Worm (Caenorhabditis elegans) whole organism, L4 larva: ENCODE data around the gene fbxb-78.
A peak's percentile ranks its signal among the peaks of the same experiment; 100 is the strongest.

ENCODE experiments used
- F10B5.3 ChIP-seq: sonication (generic microtip); optimal IDR thresholded peaks from 2 replicates; lab custom pipeline; 2016; ENCODE audit warnings: mild to moderate bottlenecking, missing genetic modification characterization, missing compliant biosample characterization
- F37D6.2 ChIP-seq: sonication (generic microtip); optimal IDR thresholded peaks from 2 replicates; lab custom pipeline; 2016; ENCODE audit warnings: mild to moderate bottlenecking, missing genetic modification characterization, missing compliant biosample characterization
- T20F7.1 ChIP-seq: fragments of 200-800 bp; sonication (Bioruptor generic); optimal IDR thresholded peaks from 2 replicates; lab custom pipeline; 2018; ENCODE audit warnings: mild to moderate bottlenecking, missing genetic modification characterization, missing compliant biosample characterization
- T26A8.4 ChIP-seq: fragments of 200-800 bp; sonication (Bioruptor generic); IDR thresholded peaks from 2 replicates; pipeline ENCODE4 v1.3.6; 2022; ENCODE audit warnings: missing genetic modification characterization, missing compliant biosample characterization
- ZK546.5 ChIP-seq, 2 experiments: sonication (generic microtip); optimal IDR thresholded peaks; 2 replicates each; lab custom pipeline; 2017; ENCODE audit warnings: missing biosample characterization in 2 of 2, missing genetic modification characterization in 2 of 2
- attf-4 ChIP-seq: sonication (generic microtip); optimal IDR thresholded peaks from 3 replicates; lab custom pipeline; 2017; ENCODE audit warnings: missing biosample characterization, missing genetic modification characterization
- ceh-28 ChIP-seq: fragments of 150-350 bp; optimal IDR thresholded peaks from 2 replicates; lab custom pipeline; 2014; ENCODE audit warnings: missing biosample characterization, missing genetic modification reagents, missing genetic modification characterization
- ceh-82 ChIP-seq: sonication (generic microtip); optimal IDR thresholded peaks from 2 replicates; lab custom pipeline; 2017; ENCODE audit warnings: missing biosample characterization, missing genetic modification characterization
- ces-1 ChIP-seq: fragments of 150-350 bp; sonication (generic microtip); optimal IDR thresholded peaks from 4 replicates; lab custom pipeline; 2014; ENCODE audit warnings: missing biosample characterization, missing genetic modification reagents, missing genetic modification characterization
- cey-2 ChIP-seq: sonication (generic microtip); optimal IDR thresholded peaks from 3 replicates; lab custom pipeline; 2017; ENCODE audit warnings: missing genetic modification characterization, mild to moderate bottlenecking, missing compliant biosample characterization, antibody characterized with exemption, borderline replicate concordance; ENCODE audit not compliant: insufficient read depth
- daf-16 ChIP-seq, 3 experiments: sonication (generic microtip); optimal IDR thresholded peaks; 2 replicates each; lab custom pipeline; 2016 to 2017; ENCODE audit warnings: missing genetic modification characterization in 3 of 3, missing genetic modification reagents in 3 of 3, mild to moderate bottlenecking in 2 of 3, missing compliant biosample characterization in 2 of 3, missing biosample characterization in 1 of 3, moderate library complexity in 1 of 3
- dmd-6 ChIP-seq: fragments of 200-800 bp; sonication (Bioruptor generic); IDR thresholded peaks from 2 replicates; pipeline ENCODE4 v1.3.6; 2022; ENCODE audit warnings: missing genetic modification reagents, missing genetic modification characterization, missing compliant biosample characterization
- dmd-8 ChIP-seq: fragments of 200-800 bp; sonication (Bioruptor generic); IDR thresholded peaks from 2 replicates; pipeline ENCODE4 v1.3.6; 2022; ENCODE audit warnings: missing genetic modification characterization, missing compliant biosample characterization
- dpl-1 ChIP-seq: fragments of 150-350 bp; optimal IDR thresholded peaks from 2 replicates; lab custom pipeline; 2014; ENCODE audit warnings: missing biosample characterization, missing genetic modification reagents, missing genetic modification characterization
- dve-1 ChIP-seq: sonication (generic microtip); optimal IDR thresholded peaks from 2 replicates; lab custom pipeline; 2017; ENCODE audit warnings: antibody characterized with exemption, mild to moderate bottlenecking, missing genetic modification characterization, missing compliant biosample characterization; ENCODE audit not compliant: insufficient read depth
- egl-43 ChIP-seq: fragments of 200-800 bp; sonication (Bioruptor generic); IDR thresholded peaks from 2 replicates; pipeline ENCODE4 v1.3.6; 2022; ENCODE audit warnings: missing genetic modification reagents, missing genetic modification characterization, missing compliant biosample characterization
- hlh-11 ChIP-seq: fragments of 200-800 bp; sonication (Bioruptor generic); optimal IDR thresholded peaks from 2 replicates; lab custom pipeline; 2018; ENCODE audit warnings: mild to moderate bottlenecking, missing genetic modification characterization, missing compliant biosample characterization
- hlh-30 ChIP-seq: sonication (generic microtip); optimal IDR thresholded peaks from 2 replicates; lab custom pipeline; 2017; ENCODE audit warnings: antibody characterized with exemption, mild to moderate bottlenecking, missing genetic modification characterization, missing compliant biosample characterization; ENCODE audit not compliant: insufficient read depth
- hmg-1.1 ChIP-seq: fragments of 200-800 bp; sonication (Bioruptor generic); IDR thresholded peaks from 2 replicates; pipeline ENCODE4 v1.3.6; 2022; ENCODE audit warnings: missing genetic modification reagents, missing genetic modification characterization, missing compliant biosample characterization
- lin-13 ChIP-seq: fragments of 150-350 bp; optimal IDR thresholded peaks from 2 replicates; lab custom pipeline; 2014; ENCODE audit warnings: missing biosample characterization, missing genetic modification reagents, missing genetic modification characterization
- lin-15B ChIP-seq: fragments of 150-350 bp; sonication (generic microtip); optimal IDR thresholded peaks from 3 replicates; lab custom pipeline; 2014; ENCODE audit warnings: missing biosample characterization, missing genetic modification characterization
- lin-29 ChIP-seq: fragments of 200-800 bp; sonication (Bioruptor generic); IDR thresholded peaks from 2 replicates; pipeline ENCODE4 v1.3.6; 2022; ENCODE audit warnings: missing genetic modification reagents, missing genetic modification characterization, missing compliant biosample characterization
- lin-38 ChIP-seq: fragments of 200-800 bp; sonication (Bioruptor generic); IDR thresholded peaks from 2 replicates; pipeline ENCODE4 v1.3.6; 2022; ENCODE audit warnings: missing genetic modification reagents, missing genetic modification characterization, missing compliant biosample characterization
- lin-39 ChIP-seq: fragments of 150-350 bp; optimal IDR thresholded peaks from 2 replicates; lab custom pipeline; 2014; ENCODE audit warnings: missing biosample characterization, missing genetic modification reagents, missing genetic modification characterization
- madf-5 ChIP-seq, 2 experiments: fragments of 200-800 bp; sonication (Bioruptor generic); IDR thresholded peaks; 2 replicates each; pipeline ENCODE4 v1.3.6; 2022; ENCODE audit warnings: missing compliant biosample characterization in 2 of 2, missing genetic modification characterization in 2 of 2
- madf-9 ChIP-seq: fragments of 200-800 bp; sonication (Bioruptor generic); conservative IDR thresholded peaks from 2 replicates; pipeline ENCODE4 v1.3.6; 2022; ENCODE audit warnings: missing genetic modification reagents, missing genetic modification characterization, missing compliant biosample characterization
- mdl-1 ChIP-seq, 2 experiments: fragments of 150-350 bp in 1 of 2; sonication (generic microtip) in 1 of 2; optimal IDR thresholded peaks; 2 replicates each; lab custom pipeline; 2014 to 2017; ENCODE audit warnings: missing biosample characterization in 2 of 2, missing genetic modification characterization in 2 of 2
- mep-1 ChIP-seq: fragments of 150-350 bp; sonication (generic microtip); optimal IDR thresholded peaks from 3 replicates; lab custom pipeline; 2014; ENCODE audit warnings: missing biosample characterization, missing genetic modification characterization
- mes-2 ChIP-seq: sonication (generic microtip); optimal IDR thresholded peaks from 2 replicates; lab custom pipeline; 2016; ENCODE audit warnings: missing genotype, mild to moderate bottlenecking, missing genetic modification characterization, missing compliant biosample characterization; ENCODE audit not compliant: poor library complexity, severe bottlenecking
- mxl-2 ChIP-seq: fragments of 200-800 bp; sonication (Bioruptor generic); conservative IDR thresholded peaks from 2 replicates; pipeline ENCODE4 v1.3.6; 2022; ENCODE audit warnings: missing genetic modification reagents, missing genetic modification characterization, missing compliant biosample characterization
- nhr-10 ChIP-seq: fragments of 150-350 bp; optimal IDR thresholded peaks from 2 replicates; lab custom pipeline; 2014; ENCODE audit warnings: missing biosample characterization, missing genetic modification characterization
- nhr-102 ChIP-seq: sonication (generic microtip); optimal IDR thresholded peaks from 2 replicates; lab custom pipeline; 2016; ENCODE audit warnings: mild to moderate bottlenecking, missing genetic modification characterization, moderate library complexity, missing compliant biosample characterization
- nhr-41 ChIP-seq: fragments of 200-800 bp; sonication (Bioruptor generic); IDR thresholded peaks from 2 replicates; pipeline ENCODE4 v1.3.6; 2022; ENCODE audit warnings: missing genetic modification reagents, missing genetic modification characterization, missing compliant biosample characterization
- nhr-76 ChIP-seq: fragments of 150-350 bp; optimal IDR thresholded peaks from 2 replicates; lab custom pipeline; 2014; ENCODE audit warnings: missing biosample characterization, missing genetic modification characterization
- nhr-77 ChIP-seq: fragments of 150-350 bp; optimal IDR thresholded peaks from 2 replicates; lab custom pipeline; 2014; ENCODE audit warnings: missing biosample characterization, missing genetic modification characterization
- pha-4 ChIP-seq, 2 experiments: fragments of 150-350 bp in 1 of 2; fragments of 200-800 bp in 1 of 2; sonication (Bioruptor generic) in 1 of 2; IDR thresholded peaks in 1 of 2; optimal IDR thresholded peaks in 1 of 2; 2 replicates each; pipeline versions ENCODE4 v1.3.6 to Lab custom; 2014 to 2022; ENCODE audit warnings: missing genetic modification characterization in 2 of 2, missing genetic modification reagents in 2 of 2, missing biosample characterization in 1 of 2, missing compliant biosample characterization in 1 of 2
- php-3 ChIP-seq: fragments of 200-800 bp; sonication (Bioruptor generic); IDR thresholded peaks from 2 replicates; pipeline ENCODE4 v1.3.6; 2022; ENCODE audit warnings: missing genetic modification reagents, missing genetic modification characterization, missing compliant biosample characterization
- pqm-1 ChIP-seq: sonication (generic microtip); optimal IDR thresholded peaks from 2 replicates; lab custom pipeline; 2017; ENCODE audit warnings: missing biosample characterization, missing genetic modification characterization
- rbr-2 ChIP-seq: sonication (generic microtip); optimal IDR thresholded peaks from 2 replicates; lab custom pipeline; 2016; ENCODE audit warnings: missing genotype, missing genetic modification characterization, missing compliant biosample characterization
- skn-1 ChIP-seq: fragments of 150-350 bp; optimal IDR thresholded peaks from 2 replicates; lab custom pipeline; 2014; ENCODE audit warnings: missing biosample characterization, missing genetic modification characterization
- snpc-1.2 ChIP-seq: fragments of 200-800 bp; sonication (Bioruptor generic); IDR thresholded peaks from 2 replicates; pipeline ENCODE4 v1.3.6; 2022; ENCODE audit warnings: missing genetic modification reagents, missing genetic modification characterization, missing compliant biosample characterization
- snpc-4 ChIP-seq: fragments of 150-350 bp; optimal IDR thresholded peaks from 2 replicates; lab custom pipeline; 2014; ENCODE audit warnings: missing biosample characterization, missing genetic modification characterization
- spr-1 ChIP-seq: sonication (generic microtip); optimal IDR thresholded peaks from 2 replicates; lab custom pipeline; 2016; ENCODE audit warnings: mild to moderate bottlenecking, missing genetic modification characterization, missing compliant biosample characterization
- vab-7 ChIP-seq: fragments of 200-800 bp; sonication (Bioruptor generic); IDR thresholded peaks from 2 replicates; pipeline ENCODE4 v1.3.6; 2022; ENCODE audit warnings: missing genetic modification reagents, missing genetic modification characterization, missing compliant biosample characterization
- zfp-3 ChIP-seq: fragments of 200-800 bp; sonication (Bioruptor generic); conservative IDR thresholded peaks from 2 replicates; pipeline ENCODE4 v1.3.6; 2022; ENCODE audit warnings: missing genetic modification reagents, missing genetic modification characterization, missing compliant biosample characterization
- ztf-7 ChIP-seq: fragments of 150-350 bp; optimal IDR thresholded peaks from 2 replicates; lab custom pipeline; 2014; ENCODE audit warnings: missing biosample characterization, missing genetic modification characterization

The fbxb-78 gene

DNA sequence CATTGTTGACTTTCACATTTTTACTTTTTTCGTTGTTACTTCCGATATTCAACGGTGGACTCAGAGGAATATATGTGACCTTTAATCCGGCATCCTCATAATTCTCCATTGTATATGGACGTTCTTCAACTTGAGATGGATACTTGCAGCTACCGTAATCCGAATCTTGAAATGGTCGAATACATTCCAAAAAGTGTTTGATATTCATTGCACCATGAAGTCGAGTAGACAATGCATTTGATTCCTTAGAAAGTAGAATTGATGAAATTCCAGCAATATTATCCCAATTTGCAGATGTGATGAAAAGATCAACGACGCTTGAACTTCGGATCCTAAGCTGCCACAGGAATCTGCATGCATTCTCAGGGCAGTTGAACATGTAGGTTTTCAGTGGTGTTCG is 5.1 kb downstream of the fbxb-78 start:
- TF ChIP-seq lin-29 (GFP tag; lab: Robert Waterston, UW) (no peak), nhr-102 (tag; lab: Kevin White, UChicago) (no peak), ceh-82 (no peak)

DNA sequence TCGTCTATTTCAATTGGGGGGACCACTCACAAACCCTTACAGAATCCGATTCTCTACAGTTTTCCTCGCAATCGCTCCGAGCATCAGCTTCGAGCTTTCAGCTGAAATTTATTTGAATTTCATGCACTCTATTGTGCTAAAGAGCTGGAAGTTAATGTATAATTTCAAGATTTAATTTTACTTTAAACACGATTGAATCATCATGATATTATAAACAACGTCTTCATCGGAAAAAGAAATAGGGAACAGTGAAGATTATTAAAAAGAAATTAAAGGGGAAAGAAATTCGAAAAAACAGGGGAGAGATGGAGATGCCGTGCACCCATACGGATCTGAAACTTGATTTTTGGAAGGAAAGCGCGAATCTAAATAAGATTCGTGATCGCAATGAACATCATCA is 6.8 kb downstream of the fbxb-78 start, which contains the start of gene hoe-1:
TSS of gene hoe-1 (minus strand) at position 101 of the 400 bp plus-strand sequence.
- TF ChIP-seq vab-7 (GFP tag; lab: Robert Waterston, UW) = no peak
- TF ChIP-seq lin-38 = peak; percentile 43; the same call in 1 of the 2 replicates
- 0 out of 2 replicates have a peak, but pooled peaks have one; percentile 24 for TF ChIP-seq egl-43 (GFP tag; lab: Robert Waterston, UW)
- TF ChIP-seq madf-5 (GFP tag; IDR thresholded peaks at IDR 0.05; lab: Robert Waterston, UW) = no peak
- TF ChIP-seq T26A8.4 (GFP tag; lab: Robert Waterston, UW) = no peak

DNA sequence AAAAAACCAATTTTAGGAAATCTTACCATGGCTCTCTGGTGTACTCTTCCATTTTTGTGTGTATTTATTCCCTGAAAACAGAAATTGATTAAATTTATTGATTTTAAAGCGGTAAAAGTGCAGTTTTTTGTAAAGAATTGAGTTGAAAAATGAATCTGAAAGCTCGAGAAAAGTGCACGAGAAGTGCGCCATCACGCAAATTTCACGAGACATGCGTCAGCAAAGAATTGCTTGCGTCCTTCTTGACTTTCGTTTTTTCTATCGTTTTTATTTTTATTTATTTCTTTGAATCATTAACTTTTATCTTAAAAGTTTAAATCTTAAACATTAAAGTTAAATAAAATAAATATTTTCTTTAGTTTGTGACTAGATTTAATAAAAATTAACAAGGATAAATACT is 8.1 kb downstream of the fbxb-78 start, which contains the start of gene timm-17B.1:
TSS of gene timm-17B.1 (minus strand) at position 71 of the 400 bp plus-strand sequence.
- TF ChIP-seq F10B5.3 (tag; lab: Kevin White, UChicago) = no peak
- TF ChIP-seq spr-1 = peak; percentile 57
- peak; percentile 46 for TF ChIP-seq T20F7.1
- TF ChIP-seq daf-16 (GFP tag; optimal IDR thresholded peaks at IDR 0.05; lab: Kevin White, UChicago) = peak in 1 of 2 experiments; percentile 22
- peak; percentile 43 for TF ChIP-seq daf-16 (tag; optimal IDR thresholded peaks at IDR 0.05; lab: Kevin White, UChicago)
- no peak for TF ChIP-seq nhr-76 (tag; lab: Kevin White, UChicago)
- TF ChIP-seq ceh-28 (tag; lab: Kevin White, UChicago) = no peak
- no peak for TF ChIP-seq nhr-10 (tag; lab: Kevin White, UChicago)
- TF ChIP-seq nhr-41 (GFP tag; lab: Robert Waterston, UW) = no peak
- TF ChIP-seq rbr-2 (tag; lab: Kevin White, UChicago) = peak; percentile 55
- no peak for TF ChIP-seq madf-9 (GFP tag; lab: Robert Waterston, UW)
- TF ChIP-seq zfp-3 (GFP tag; lab: Robert Waterston, UW) = no peak
- no peak for TF ChIP-seq dmd-8
- no peak for TF ChIP-seq lin-15B
- TF ChIP-seq pha-4 (GFP tag; IDR thresholded peaks at IDR 0.05; lab: Robert Waterston, UW) = no peak
- peak; percentile 65 for TF ChIP-seq pha-4 (tag; optimal IDR thresholded peaks at IDR 0.05; lab: Kevin White, UChicago)
- no peak for TF ChIP-seq mdl-1 (tag; optimal IDR thresholded peaks at IDR 0.05; lab: Kevin White, UChicago)
- TF ChIP-seq hlh-11 (tag; lab: Kevin White, UChicago) = peak; percentile 57
- no peak for TF ChIP-seq lin-39 (tag; lab: Kevin White, UChicago)
- no peak for TF ChIP-seq egl-43 (GFP tag; lab: Robert Waterston, UW)
- no peak for TF ChIP-seq ces-1 (GFP tag; lab: Kevin White, UChicago)
- no peak for TF ChIP-seq pqm-1 (tag; lab: Kevin White, UChicago)
- no peak for TF ChIP-seq cey-2
- TF ChIP-seq hmg-1.1 = peak; percentile 66
- TF ChIP-seq snpc-4 (tag; lab: Kevin White, UChicago) = no peak
- TF ChIP-seq mxl-2 (GFP tag; lab: Robert Waterston, UW) = no peak
- TF ChIP-seq snpc-1.2 (GFP tag; lab: Robert Waterston, UW) = peak; percentile 64; the same call in 1 of the 2 replicates
- no peak for TF ChIP-seq skn-1 (tag; lab: Kevin White, UChicago)
- TF ChIP-seq lin-13 (GFP tag; lab: Kevin White, UChicago) = no peak
- TF ChIP-seq mes-2 (tag; lab: Kevin White, UChicago) = peak; percentile 72
- TF ChIP-seq F37D6.2 = peak; percentile 45
- no peak for TF ChIP-seq attf-4 (tag; lab: Kevin White, UChicago)
- TF ChIP-seq dmd-6 (GFP tag; lab: Robert Waterston, UW) = 0 out of 2 replicates have a peak, but pooled peaks have one; percentile 21
- TF ChIP-seq ztf-7 (tag; lab: Kevin White, UChicago) = peak; percentile 84
- no peak for TF ChIP-seq ZK546.5 (tag; optimal IDR thresholded peaks at IDR 0.05; lab: Kevin White, UChicago)
- TF ChIP-seq mep-1 = peak; percentile 73
- peak; percentile 59 for TF ChIP-seq hlh-30 (tag; lab: Kevin White, UChicago)
- TF ChIP-seq nhr-102 (tag; lab: Kevin White, UChicago) = peak; percentile 57
- TF ChIP-seq php-3 = no peak
- TF ChIP-seq nhr-77 (tag; lab: Kevin White, UChicago) = peak; percentile 30
- peak; percentile 78 for TF ChIP-seq dpl-1 (GFP tag; lab: Kevin White, UChicago)
- peak; percentile 79 for TF ChIP-seq dve-1
